Worm (Caenorhabditis elegans): Measurements from ENCODE around the gene B0564.2.

DNA sequence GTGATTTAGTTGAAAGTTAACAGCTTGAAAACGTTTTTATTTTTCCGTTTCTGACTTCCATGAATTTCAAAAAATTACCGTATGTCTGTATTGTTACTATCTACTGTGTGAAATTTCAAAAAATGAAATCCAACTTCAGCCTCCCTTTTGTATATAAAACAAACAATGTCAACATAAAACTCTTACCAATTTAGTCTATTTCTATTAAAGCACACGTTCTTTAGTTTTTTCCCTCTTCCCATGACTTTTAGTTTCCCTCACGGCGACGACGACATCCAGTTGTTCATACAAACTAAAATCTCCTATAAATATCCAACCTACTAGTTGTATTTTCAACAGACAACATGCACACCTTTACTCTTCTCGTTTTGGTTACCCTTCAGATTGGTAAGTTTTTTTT is 48.2 kb upstream of the B0564.2 start, which contains the start of gene scl-3:
- TF ChIP-seq unc-55 (GFP tag; optimal IDR thresholded peaks at IDR 0.05) (no peak), dve-1 (tag; optimal IDR thresholded peaks at IDR 0.05) (no peak), ama-1 (optimal IDR thresholded peaks at IDR 0.05) (no peak), unc-3 (GFP tag; conservative IDR thresholded peaks at IDR 0.05) (no peak), unc-3 (tag; optimal IDR thresholded peaks at IDR 0.05) (no peak), sox-4 (tag; optimal IDR thresholded peaks at IDR 0.05) (no peak), C38D4.7 (GFP tag; optimal IDR thresholded peaks at IDR 0.05) (no peak), odd-2 (tag; optimal IDR thresholded peaks at IDR 0.05) (no peak), pag-3 (tag; optimal IDR thresholded peaks at IDR 0.05; ENCODE audit: borderline replicate concordance) (no peak), ztf-16 (tag; optimal IDR thresholded peaks at IDR 0.05) (no peak), lin-11 (tag; optimal IDR thresholded peaks at IDR 0.05) (no peak), K09A11.1 (tag; optimal IDR thresholded peaks at IDR 0.05; ENCODE audit: insufficient read depth) (no peak), unc-42 (tag; optimal IDR thresholded peaks at IDR 0.05) (no peak), unc-86 (tag; optimal IDR thresholded peaks at IDR 0.05) (no peak), pha-4 (tag; optimal IDR thresholded peaks at IDR 0.05) (no peak)
